Worm (Caenorhabditis elegans) whole organism, late embryonic: ENCODE measurements around the gene cyp-13A10.

Source experiments
- C08G9.2 ChIP-seq: sonication (generic microtip); optimal IDR thresholded peaks from 2 replicates; lab custom pipeline; 2016; ENCODE audit warnings: mild to moderate bottlenecking, missing genetic modification characterization, moderate library complexity, missing compliant biosample characterization
- C38D4.7 ChIP-seq: fragments of 200-800 bp; sonication (Bioruptor generic); optimal IDR thresholded peaks from 2 replicates; lab custom pipeline; 2018; ENCODE audit warnings: mild to moderate bottlenecking, missing genetic modification characterization, moderate library complexity, missing compliant biosample characterization
- T23F11.4 ChIP-seq: fragments of 200-800 bp; sonication (Bioruptor generic); optimal IDR thresholded peaks from 2 replicates; lab custom pipeline; 2018; ENCODE audit warnings: mild to moderate bottlenecking, missing genetic modification characterization, missing compliant biosample characterization
- ahr-1 ChIP-seq: sonication (generic microtip); optimal IDR thresholded peaks from 2 replicates; lab custom pipeline; 2016; ENCODE audit warnings: missing genetic modification characterization, missing compliant biosample characterization
- ceh-14 ChIP-seq: sonication (generic microtip); optimal IDR thresholded peaks from 2 replicates; lab custom pipeline; 2016; ENCODE audit warnings: missing genotype, missing genetic modification characterization, missing compliant biosample characterization
- ceh-19 ChIP-seq: fragments of 200-800 bp; sonication (Bioruptor generic); optimal IDR thresholded peaks from 2 replicates; lab custom pipeline; 2018; ENCODE audit warnings: mild to moderate bottlenecking, missing genetic modification characterization, missing compliant biosample characterization
- ceh-22 ChIP-seq: sonication (generic microtip); optimal IDR thresholded peaks from 2 replicates; lab custom pipeline; 2017; ENCODE audit warnings: missing biosample characterization, missing genetic modification characterization
- ceh-45 ChIP-seq: fragments of 200-800 bp; sonication (Bioruptor generic); IDR thresholded peaks from 2 replicates; pipeline ENCODE4 v1.3.6; 2022; ENCODE audit warnings: missing genetic modification reagents, missing genetic modification characterization, missing compliant biosample characterization
- ceh-48 ChIP-seq: sonication (generic microtip); optimal IDR thresholded peaks from 2 replicates; lab custom pipeline; 2016; ENCODE audit warnings: missing genetic modification characterization, inconsistent platforms, missing compliant biosample characterization
- ceh-9 ChIP-seq: sonication (generic microtip); optimal IDR thresholded peaks from 2 replicates; lab custom pipeline; 2016; ENCODE audit warnings: mild to moderate bottlenecking, missing genetic modification characterization, inconsistent platforms, missing compliant biosample characterization
- che-1 ChIP-seq: sonication (generic microtip); optimal IDR thresholded peaks from 2 replicates; lab custom pipeline; 2016; ENCODE audit warnings: mild to moderate bottlenecking, missing genetic modification characterization, missing compliant biosample characterization
- dve-1 ChIP-seq: sonication (generic microtip); optimal IDR thresholded peaks from 2 replicates; lab custom pipeline; 2017; ENCODE audit warnings: antibody characterized with exemption, mild to moderate bottlenecking, missing genetic modification characterization, missing compliant biosample characterization
- fkh-10 ChIP-seq: fragments of 150-350 bp; optimal IDR thresholded peaks from 2 replicates; lab custom pipeline; 2014; ENCODE audit warnings: missing biosample characterization, missing genetic modification reagents, missing genetic modification characterization
- gmeb-2 ChIP-seq: sonication (generic microtip); optimal IDR thresholded peaks from 2 replicates; lab custom pipeline; 2016; ENCODE audit warnings: missing genetic modification characterization, inconsistent platforms, missing compliant biosample characterization
- hlh-6 ChIP-seq: sonication (generic microtip); optimal IDR thresholded peaks from 2 replicates; lab custom pipeline; 2016; ENCODE audit warnings: missing genotype, missing genetic modification characterization, missing compliant biosample characterization
- hlh-8 ChIP-seq: sonication (generic microtip); optimal IDR thresholded peaks from 2 replicates; lab custom pipeline; 2016; ENCODE audit warnings: missing genotype, missing genetic modification characterization, missing compliant biosample characterization
- lim-6 ChIP-seq: sonication (generic microtip); optimal IDR thresholded peaks from 2 replicates; lab custom pipeline; 2016; ENCODE audit warnings: missing genetic modification characterization, missing compliant biosample characterization
- nfya-1 ChIP-seq: sonication (generic microtip); optimal IDR thresholded peaks from 2 replicates; lab custom pipeline; 2017; ENCODE audit warnings: missing genetic modification characterization, mild to moderate bottlenecking, missing compliant biosample characterization, antibody characterized with exemption, moderate library complexity
- pag-3 ChIP-seq: sonication (generic microtip); optimal IDR thresholded peaks from 2 replicates; lab custom pipeline; 2016; ENCODE audit warnings: missing compliant biosample characterization, missing genetic modification characterization, borderline replicate concordance
- pax-1 ChIP-seq: fragments of 150-350 bp; optimal IDR thresholded peaks from 2 replicates; lab custom pipeline; 2014; ENCODE audit warnings: missing biosample characterization, missing genetic modification characterization
- pha-4 ChIP-seq: fragments of 150-350 bp; optimal IDR thresholded peaks from 2 replicates; lab custom pipeline; 2018; ENCODE audit warnings: missing biosample characterization, missing genetic modification reagents, missing genetic modification characterization
- pqm-1 ChIP-seq: sonication (generic microtip); optimal IDR thresholded peaks from 2 replicates; lab custom pipeline; 2016; ENCODE audit warnings: missing genetic modification characterization, missing compliant biosample characterization
- ref-2 ChIP-seq: sonication (generic microtip); optimal IDR thresholded peaks from 2 replicates; lab custom pipeline; 2016; ENCODE audit warnings: missing genetic modification characterization, missing compliant biosample characterization
- rnt-1 ChIP-seq: sonication (generic microtip); optimal IDR thresholded peaks from 2 replicates; lab custom pipeline; 2016; ENCODE audit warnings: missing genetic modification characterization, missing compliant biosample characterization
- sdc-2 ChIP-seq: sonication (generic microtip); optimal IDR thresholded peaks from 2 replicates; lab custom pipeline; 2016; ENCODE audit warnings: missing genotype, missing genetic modification characterization, missing compliant biosample characterization
- sox-2 ChIP-seq: fragments of 200-800 bp; sonication (Bioruptor generic); IDR thresholded peaks from 2 replicates; pipeline ENCODE4 v1.3.6; 2022; ENCODE audit warnings: missing genetic modification reagents, missing genetic modification characterization, missing compliant biosample characterization
- syd-9 ChIP-seq: sonication (generic microtip); optimal IDR thresholded peaks from 2 replicates; lab custom pipeline; 2016; ENCODE audit warnings: mild to moderate bottlenecking, missing genetic modification characterization, moderate library complexity, missing compliant biosample characterization
- tbx-2 ChIP-seq: sonication (generic microtip); optimal IDR thresholded peaks from 2 replicates; lab custom pipeline; 2016; ENCODE audit warnings: missing genetic modification characterization, missing compliant biosample characterization
- tbx-7 ChIP-seq: sonication (generic microtip); optimal IDR thresholded peaks from 2 replicates; lab custom pipeline; 2016; ENCODE audit warnings: missing genotype, missing genetic modification characterization, missing compliant biosample characterization
- ttx-3 ChIP-seq: sonication (generic microtip); optimal IDR thresholded peaks from 2 replicates; lab custom pipeline; 2016; ENCODE audit warnings: missing genetic modification reagents, missing genetic modification characterization, missing compliant biosample characterization
- unc-42 ChIP-seq: sonication (generic microtip); optimal IDR thresholded peaks from 2 replicates; lab custom pipeline; 2016; ENCODE audit warnings: missing genotype, missing genetic modification characterization, missing compliant biosample characterization
- unc-55 ChIP-seq: sonication (generic microtip); optimal IDR thresholded peaks from 2 replicates; lab custom pipeline; 2017; ENCODE audit warnings: missing biosample characterization, missing genetic modification reagents, missing genetic modification characterization
- unc-86 ChIP-seq: sonication (generic microtip); optimal IDR thresholded peaks from 2 replicates; lab custom pipeline; 2016; ENCODE audit warnings: missing genetic modification characterization, missing compliant biosample characterization

cyp-13A10 gene

ce11 chrII:9684175-9684574, 21.5 kb upstream of the cyp-13A10 start:
- TF ChIP-seq sdc-2 (tag; lab: Kevin White, UChicago): no peak
- TF ChIP-seq C08G9.2 (tag; lab: Kevin White, UChicago): no peak
- no peak for TF ChIP-seq ahr-1
- TF ChIP-seq hlh-8 (tag; lab: Kevin White, UChicago): no peak
- no peak for TF ChIP-seq unc-55
- no peak for TF ChIP-seq rnt-1 (tag; lab: Kevin White, UChicago)
- TF ChIP-seq lim-6 (tag; lab: Kevin White, UChicago): no peak
- no peak for TF ChIP-seq nfya-1 (tag; lab: Kevin White, UChicago)
- TF ChIP-seq ceh-45 (GFP tag; lab: Robert Waterston, UW): no peak
- TF ChIP-seq ref-2 (tag; lab: Kevin White, UChicago): no peak
- no peak for TF ChIP-seq sox-2 (GFP tag; lab: Robert Waterston, UW)
- TF ChIP-seq, all 69 proteins: peak for 0

ce11 chrII:9682044-9682443, 19.4 kb upstream of the cyp-13A10 start:
- TF ChIP-seq ceh-45 (GFP tag; lab: Robert Waterston, UW) (no peak), unc-42 (tag; lab: Kevin White, UChicago) (peak; percentile 50)

- TF ChIP-seq fkh-10 (GFP tag; lab: Kevin White, UChicago): no peak
- no peak for TF ChIP-seq pha-4 (tag; lab: Kevin White, UChicago)
Measured at ce11 chrII:9680493-9680892, 17.8 kb upstream of the cyp-13A10 start, which contains the start of gene ZK1320.13. ZK1320.13 (plus strand) TSS chrII:9680793.

- TF ChIP-seq unc-86 (no peak), ceh-19 (GFP tag; lab: Kevin White, UChicago) (no peak), che-1 (tag; lab: Kevin White, UChicago) (no peak), ceh-48 (no peak), pax-1 (no peak), ceh-22 (tag; lab: Kevin White, UChicago) (no peak), ceh-14 (tag; lab: Kevin White, UChicago) (no peak), syd-9 (tag; lab: Kevin White, UChicago) (no peak), hlh-8 (tag; lab: Kevin White, UChicago) (no peak), sox-2 (GFP tag; lab: Robert Waterston, UW) (no peak), T23F11.4 (GFP tag; lab: Kevin White, UChicago) (no peak), dve-1 (tag; lab: Kevin White, UChicago) (no peak), lim-6 (tag; lab: Kevin White, UChicago) (no peak), ceh-9 (no peak), pag-3 (tag; lab: Kevin White, UChicago) (no peak), gmeb-2 (tag; lab: Kevin White, UChicago) (no peak), ahr-1 (no peak), C38D4.7 (GFP tag; lab: Kevin White, UChicago) (no peak), ttx-3 (no peak), tbx-7 (no peak)
Measured at ce11 chrII:9679842-9680241, 17.2 kb upstream of the cyp-13A10 start.

ce11 chrII:9677470-9677869, 14.8 kb upstream of the cyp-13A10 start:
- TF ChIP-seq pax-1: no peak
- no peak for TF ChIP-seq pag-3 (tag; lab: Kevin White, UChicago)
- TF ChIP-seq sox-2 (GFP tag; lab: Robert Waterston, UW): no peak
- no peak for TF ChIP-seq hlh-6 (tag; lab: Kevin White, UChicago)
- TF ChIP-seq gmeb-2 (tag; lab: Kevin White, UChicago): no peak
- TF ChIP-seq pqm-1: no peak
- TF ChIP-seq tbx-2: no peak
- TF ChIP-seq che-1 (tag; lab: Kevin White, UChicago): no peak
- no peak for TF ChIP-seq unc-42 (tag; lab: Kevin White, UChicago)
- no peak for TF ChIP-seq unc-86
